Worm (Caenorhabditis elegans) whole organism, mixed stage, embryonic: ENCODE measurements around the gene syx-16.

Experiments used
- M03D4.4 ChIP-seq: sonication (generic microtip); optimal IDR thresholded peaks from 2 replicates; lab custom pipeline; 2017; ENCODE audit warnings: mild to moderate bottlenecking, missing genetic modification characterization, missing compliant biosample characterization
- bed-3 ChIP-seq: fragments of 200-800 bp; sonication (Bioruptor generic); optimal IDR thresholded peaks from 3 replicates; lab custom pipeline; 2018; ENCODE audit warnings: mild to moderate bottlenecking, missing genetic modification characterization, moderate library complexity, missing compliant biosample characterization
- blmp-1 ChIP-seq: fragments of 150-350 bp; optimal IDR thresholded peaks from 2 replicates; lab custom pipeline; 2014; ENCODE audit warnings: missing biosample characterization, missing genetic modification characterization
- ceh-43 ChIP-seq: fragments of 200-800 bp; sonication (Bioruptor generic); optimal IDR thresholded peaks from 2 replicates; lab custom pipeline; 2018; ENCODE audit warnings: mild to moderate bottlenecking, missing genetic modification characterization, moderate library complexity, missing compliant biosample characterization
- ceh-83 ChIP-seq: fragments of 200-800 bp; sonication (Bioruptor generic); optimal IDR thresholded peaks from 2 replicates; lab custom pipeline; 2018; ENCODE audit warnings: mild to moderate bottlenecking, missing genetic modification characterization, missing compliant biosample characterization
- ces-1 ChIP-seq: fragments of 150-350 bp; optimal IDR thresholded peaks from 2 replicates; lab custom pipeline; 2014; ENCODE audit warnings: missing biosample characterization, missing genetic modification reagents, missing genetic modification characterization
- cnd-1 ChIP-seq: fragments of 200-800 bp; sonication (Bioruptor generic); optimal IDR thresholded peaks from 2 replicates; lab custom pipeline; 2018; ENCODE audit warnings: mild to moderate bottlenecking, missing genetic modification characterization, missing compliant biosample characterization
- elt-1 ChIP-seq: sonication (generic microtip); optimal IDR thresholded peaks from 2 replicates; lab custom pipeline; 2017; ENCODE audit warnings: missing genetic modification characterization, mild to moderate bottlenecking, missing compliant biosample characterization, antibody characterized with exemption, moderate library complexity, borderline replicate concordance; ENCODE audit not compliant: insufficient read depth
- flh-1 ChIP-seq: fragments of 200-800 bp; sonication (Bioruptor generic); optimal IDR thresholded peaks from 2 replicates; lab custom pipeline; 2018; ENCODE audit warnings: mild to moderate bottlenecking, missing genetic modification characterization, moderate library complexity, missing compliant biosample characterization
- ham-2 ChIP-seq: fragments of 200-800 bp; sonication (Bioruptor generic); optimal IDR thresholded peaks from 2 replicates; lab custom pipeline; 2018; ENCODE audit warnings: mild to moderate bottlenecking, missing genetic modification characterization, missing compliant biosample characterization
- hlh-1 ChIP-seq: fragments of 150-350 bp; optimal IDR thresholded peaks from 2 replicates; lab custom pipeline; 2014; ENCODE audit warnings: missing biosample characterization, missing genetic modification reagents, missing genetic modification characterization
- lin-32 ChIP-seq: fragments of 200-800 bp; sonication (Bioruptor generic); optimal IDR thresholded peaks from 2 replicates; lab custom pipeline; 2018; ENCODE audit warnings: mild to moderate bottlenecking, missing genetic modification characterization, missing compliant biosample characterization
- mab-5 ChIP-seq: fragments of 150-350 bp; optimal IDR thresholded peaks from 2 replicates; lab custom pipeline; 2014; ENCODE audit warnings: missing biosample characterization, missing genetic modification characterization
- mep-1 ChIP-seq: fragments of 150-350 bp; optimal IDR thresholded peaks from 2 replicates; lab custom pipeline; 2017; ENCODE audit warnings: missing biosample characterization, missing genetic modification reagents, missing genetic modification characterization, inconsistent platforms
- mls-2 ChIP-seq: sonication (generic microtip); optimal IDR thresholded peaks from 2 replicates; lab custom pipeline; 2016; ENCODE audit warnings: mild to moderate bottlenecking, missing genetic modification characterization, moderate library complexity, missing compliant biosample characterization
- nhr-12 ChIP-seq: fragments of 150-350 bp; optimal IDR thresholded peaks from 2 replicates; lab custom pipeline; 2014; ENCODE audit warnings: missing biosample characterization, missing genetic modification characterization
- nhr-2 ChIP-seq: fragments of 150-350 bp; optimal IDR thresholded peaks from 2 replicates; lab custom pipeline; 2014; ENCODE audit warnings: missing biosample characterization, missing genetic modification characterization
- nhr-237 ChIP-seq: fragments of 150-350 bp; optimal IDR thresholded peaks from 2 replicates; lab custom pipeline; 2014; ENCODE audit warnings: missing biosample characterization, missing genetic modification characterization
- nhr-28 ChIP-seq: fragments of 150-350 bp; optimal IDR thresholded peaks from 2 replicates; lab custom pipeline; 2014; ENCODE audit warnings: missing biosample characterization, missing genetic modification characterization
- nhr-76 ChIP-seq: sonication (generic microtip); optimal IDR thresholded peaks from 2 replicates; lab custom pipeline; 2017; ENCODE audit warnings: missing biosample characterization, missing genetic modification characterization
- pha-4 ChIP-seq: fragments of 150-350 bp; optimal IDR thresholded peaks from 2 replicates; lab custom pipeline; 2018; ENCODE audit warnings: missing biosample characterization, missing genetic modification reagents, missing genetic modification characterization
- sem-2 ChIP-seq: fragments of 200-800 bp; sonication (Bioruptor generic); optimal IDR thresholded peaks from 2 replicates; lab custom pipeline; 2018; ENCODE audit warnings: mild to moderate bottlenecking, missing genetic modification characterization, missing compliant biosample characterization
- snpc-4 ChIP-seq: fragments of 150-350 bp; optimal IDR thresholded peaks from 2 replicates; lab custom pipeline; 2014; ENCODE audit warnings: missing biosample characterization, missing genetic modification characterization
- sptf-1 ChIP-seq: sonication (generic microtip); optimal IDR thresholded peaks from 2 replicates; lab custom pipeline; 2017; ENCODE audit warnings: mild to moderate bottlenecking, missing genetic modification characterization, moderate library complexity, missing compliant biosample characterization
- tbx-8 ChIP-seq: fragments of 200-800 bp; sonication (Bioruptor generic); optimal IDR thresholded peaks from 2 replicates; lab custom pipeline; 2018; ENCODE audit warnings: mild to moderate bottlenecking, missing genetic modification characterization, moderate library complexity, missing compliant biosample characterization
- unc-120 ChIP-seq: sonication (generic microtip); optimal IDR thresholded peaks from 2 replicates; lab custom pipeline; 2017; ENCODE audit warnings: missing genetic modification characterization, missing compliant biosample characterization; ENCODE audit not compliant: poor library complexity, severe bottlenecking
- unc-62 ChIP-seq: fragments of 150-350 bp; optimal IDR thresholded peaks from 2 replicates; lab custom pipeline; 2014; ENCODE audit warnings: missing biosample characterization, missing genetic modification reagents, missing genetic modification characterization
- zip-8 ChIP-seq: fragments of 150-350 bp; optimal IDR thresholded peaks from 2 replicates; lab custom pipeline; 2014; ENCODE audit warnings: missing biosample characterization, missing genetic modification characterization

Gene syx-16

ce11 chrIII:5185620-5186019, 23.3 kb downstream of the syx-16 start, which contains the start of gene pup-2:
pup-2 (plus strand) TSS chrIII:5185920.
- TF ChIP-seq nhr-2 (tag; lab: Kevin White, UChicago): no peak
- TF ChIP-seq unc-62 (GFP tag; lab: Kevin White, UChicago): no peak
- no peak for TF ChIP-seq nhr-28 (tag; lab: Kevin White, UChicago)
- no peak for TF ChIP-seq mls-2 (tag; lab: Kevin White, UChicago)
- TF ChIP-seq unc-120 (tag; lab: Kevin White, UChicago): no peak
- TF ChIP-seq nhr-237 (tag; lab: Kevin White, UChicago): no peak
- TF ChIP-seq snpc-4 (tag; lab: Kevin White, UChicago): no peak
- TF ChIP-seq elt-1 (tag; lab: Kevin White, UChicago): no peak
- no peak for TF ChIP-seq sem-2
- no peak for TF ChIP-seq flh-1 (GFP tag; lab: Kevin White, UChicago)
- TF ChIP-seq lin-32 (GFP tag; lab: Kevin White, UChicago): no peak
- no peak for TF ChIP-seq M03D4.4 (tag; lab: Kevin White, UChicago)
- no peak for TF ChIP-seq hlh-1
- no peak for TF ChIP-seq nhr-76

- TF ChIP-seq elt-1 (tag; lab: Kevin White, UChicago) (no peak), mab-5 (tag; lab: Kevin White, UChicago) (no peak), cnd-1 (tag; lab: Kevin White, UChicago) (peak; percentile 85), nhr-237 (tag; lab: Kevin White, UChicago) (no peak), ces-1 (GFP tag; lab: Kevin White, UChicago) (peak; percentile 62), nhr-2 (tag; lab: Kevin White, UChicago) (no peak), unc-62 (GFP tag; lab: Kevin White, UChicago) (peak; percentile 1), lin-32 (GFP tag; lab: Kevin White, UChicago) (peak; percentile 89)
Measured at ce11 chrIII:5183372-5183771, 25.5 kb downstream of the syx-16 start.

- TF ChIP-seq pha-4 (tag; lab: Kevin White, UChicago): no peak
- no peak for TF ChIP-seq flh-1 (GFP tag; lab: Kevin White, UChicago)
- no peak for TF ChIP-seq ceh-83 (GFP tag; lab: Kevin White, UChicago)
- TF ChIP-seq blmp-1 (tag; lab: Kevin White, UChicago): no peak
- TF ChIP-seq zip-8 (tag; lab: Kevin White, UChicago): no peak
Measured at ce11 chrIII:5181641-5182040, 27.3 kb downstream of the syx-16 start.

ce11 chrIII:5181217-5181616, 27.7 kb downstream of the syx-16 start:
- TF ChIP-seq zip-8 (tag; lab: Kevin White, UChicago) (peak; percentile 42), ceh-83 (GFP tag; lab: Kevin White, UChicago) (no peak), nhr-237 (tag; lab: Kevin White, UChicago) (no peak)
- TF ChIP-seq, all 35 proteins: peak for 1

ce11 chrIII:5180588-5180987, 28.3 kb downstream of the syx-16 start:
- TF ChIP-seq nhr-2 (tag; lab: Kevin White, UChicago) (no peak), unc-120 (tag; lab: Kevin White, UChicago) (peak; percentile 31)

- TF ChIP-seq sptf-1 (tag; lab: Kevin White, UChicago) (no peak), blmp-1 (tag; lab: Kevin White, UChicago) (no peak), zip-8 (tag; lab: Kevin White, UChicago) (no peak), nhr-12 (no peak), sem-2 (no peak), cnd-1 (tag; lab: Kevin White, UChicago) (no peak), ceh-43 (GFP tag; lab: Kevin White, UChicago) (no peak), mls-2 (tag; lab: Kevin White, UChicago) (no peak), snpc-4 (tag; lab: Kevin White, UChicago) (no peak), nhr-28 (tag; lab: Kevin White, UChicago) (no peak), ham-2 (no peak), nhr-2 (tag; lab: Kevin White, UChicago) (no peak), flh-1 (GFP tag; lab: Kevin White, UChicago) (no peak), elt-1 (tag; lab: Kevin White, UChicago) (no peak), bed-3 (GFP tag; lab: Kevin White, UChicago) (no peak), mep-1 (tag; lab: Kevin White, UChicago) (no peak), nhr-237 (tag; lab: Kevin White, UChicago) (no peak), M03D4.4 (tag; lab: Kevin White, UChicago) (no peak), ces-1 (GFP tag; lab: Kevin White, UChicago) (no peak), tbx-8 (GFP tag; lab: Kevin White, UChicago) (no peak)
Measured at ce11 chrIII:5179166-5179565, 29.7 kb downstream of the syx-16 start.
